Worm (Caenorhabditis elegans): Measurements from ENCODE around the gene ZK250.13.
"Not testable (repeated sequence)": the region's sequence is repeated elsewhere in the genome, so short reads cannot be mapped to it uniquely, and the experiment has no call there.

ZK250.13 gene

DNA sequence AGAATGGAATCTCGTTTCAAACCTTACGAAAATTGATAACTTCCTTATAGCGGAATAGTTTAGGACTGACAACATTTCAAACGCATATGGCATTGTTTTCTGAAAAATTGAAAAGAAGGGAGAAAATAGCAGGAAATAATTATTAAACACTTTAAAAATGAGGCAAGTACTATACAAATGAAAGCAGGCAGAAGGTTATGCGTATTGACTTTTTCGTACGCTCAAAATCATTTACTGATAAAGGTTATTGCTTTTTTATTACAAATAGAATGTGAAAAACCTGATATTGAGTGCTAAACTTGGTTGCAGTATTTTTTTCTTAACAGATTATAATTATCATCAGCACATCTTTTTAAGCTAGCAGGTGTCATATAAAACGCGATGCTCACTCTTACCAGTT, at the start of gene ZK250.13:
ZK250.13 (minus strand) TSS at position 101 of the 400 bp plus-strand sequence.
- peak; percentile 36 for TF ChIP-seq elt-2 (tag; optimal IDR thresholded peaks at IDR 0.05)
- TF ChIP-seq hpl-2 (GFP tag; optimal IDR thresholded peaks at IDR 0.05) = no peak
- TF ChIP-seq nhr-47 (tag; optimal IDR thresholded peaks at IDR 0.05) = no peak

DNA sequence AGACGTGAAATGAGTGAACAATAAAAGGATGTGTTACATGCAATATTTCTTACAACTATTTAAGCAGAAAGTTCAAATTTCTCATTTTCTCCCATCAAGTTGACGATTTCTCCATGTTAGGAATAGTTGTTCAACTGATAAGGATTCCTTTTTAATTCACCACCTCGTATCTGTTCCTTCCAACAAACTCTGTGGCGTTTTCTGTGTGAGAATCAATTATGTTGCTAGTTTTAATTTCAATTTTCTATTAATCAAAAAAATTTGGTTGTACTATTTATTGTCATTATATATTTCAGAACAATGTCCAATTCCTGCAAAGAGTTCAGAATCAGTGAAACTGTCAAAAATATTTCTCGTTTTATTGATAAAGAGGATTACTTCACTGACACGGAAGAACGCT, 49.5 kb upstream of the ZK250.13 start, which contains the start of gene math-44:
math-44 (plus strand) TSS at position 301 of the 400 bp plus-strand sequence.
- TF ChIP-seq efl-1 (optimal IDR thresholded peaks at IDR 0.05) (no peak), efl-1 (GFP tag; optimal IDR thresholded peaks at IDR 0.05 in 1 of 2) (peak in 1 of 2 experiments; percentile 30), aha-1 (tag; optimal IDR thresholded peaks at IDR 0.05) (no peak)

DNA sequence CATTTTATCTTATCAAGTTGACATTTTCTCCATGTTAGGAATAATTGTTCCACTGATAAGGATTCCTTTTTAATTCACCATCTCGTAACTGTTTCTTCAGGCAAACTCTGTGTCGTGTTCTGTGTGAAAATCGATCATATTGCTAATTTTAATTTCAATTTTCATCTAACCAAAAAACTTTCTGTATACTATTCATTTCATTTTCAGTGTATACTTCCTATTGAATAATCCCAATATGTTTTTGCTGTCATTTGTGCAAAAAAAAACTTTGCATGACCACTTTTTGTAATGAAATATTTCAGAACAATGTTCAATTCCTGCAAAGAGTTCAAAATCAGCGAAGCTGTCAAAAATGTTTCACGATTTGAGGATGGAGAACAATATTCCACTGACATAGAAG, 47.4 kb upstream of the ZK250.13 start, which contains the start of gene Y16E11A.4:
Y16E11A.4 (plus strand) TSS at position 301 of the 400 bp plus-strand sequence.
- TF ChIP-seq nhr-71 (tag; optimal IDR thresholded peaks at IDR 0.05) (no peak), pqm-1 (tag; optimal IDR thresholded peaks at IDR 0.05) (no peak), vab-15 (tag; optimal IDR thresholded peaks at IDR 0.05) (no peak), fkh-4 (tag; optimal IDR thresholded peaks at IDR 0.05; ENCODE audit: borderline replicate concordance) (no peak), skn-1 (tag; optimal IDR thresholded peaks at IDR 0.05) (no peak), tlp-1 (tag; optimal IDR thresholded peaks at IDR 0.05) (no peak), mep-1 (tag; optimal IDR thresholded peaks at IDR 0.05) (no peak), nhr-12 (tag; optimal IDR thresholded peaks at IDR 0.05) (no peak), nhr-90 (tag; optimal IDR thresholded peaks at IDR 0.05; ENCODE audit: poor library complexity) (no peak)

DNA sequence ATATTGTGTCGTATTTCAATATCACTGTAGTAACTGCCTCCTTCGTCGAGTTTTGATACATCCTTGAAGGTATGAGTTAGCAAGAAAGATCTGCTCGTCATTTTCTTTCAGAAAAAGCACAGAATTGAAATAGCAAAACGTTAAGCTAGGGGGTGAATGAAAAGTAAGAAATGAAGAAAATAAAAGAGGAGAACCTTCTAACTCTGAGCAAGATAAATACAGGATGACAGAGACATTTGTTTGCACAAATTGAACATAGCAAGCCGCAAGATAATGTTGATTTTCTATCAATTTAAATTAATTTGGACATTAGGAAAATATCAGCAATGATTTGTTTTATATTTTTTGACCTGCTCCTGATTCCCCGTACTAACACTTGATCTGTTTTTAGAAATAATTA, 16.0 kb upstream of the ZK250.13 start, which contains the start of gene math-49:
math-49 (minus strand) TSS at position 101 of the 400 bp plus-strand sequence.
- TF ChIP-seq mab-9 (GFP tag; IDR thresholded peaks at IDR 0.05); hlh-4 (tag; optimal IDR thresholded peaks at IDR 0.05); ceh-82 (tag; optimal IDR thresholded peaks at IDR 0.05): not testable (repeated sequence)

DNA sequence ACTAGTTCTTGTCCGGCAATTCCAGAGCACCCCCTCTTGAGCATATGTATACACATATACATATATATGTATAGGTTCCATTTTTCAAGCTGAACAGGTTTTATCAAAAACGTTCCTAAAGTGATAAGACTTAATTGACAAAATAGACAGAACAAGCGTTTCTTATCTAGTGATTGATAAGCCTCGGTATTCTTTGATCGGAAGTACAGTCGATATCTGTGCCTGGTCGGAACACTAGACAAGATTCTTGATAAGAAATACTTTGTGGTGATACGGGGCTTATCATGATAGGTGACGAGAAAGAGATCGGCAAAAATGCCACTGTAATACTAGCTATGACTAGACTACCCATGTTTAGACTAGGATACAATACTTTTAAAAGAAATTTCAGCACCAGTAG, 9.6 kb upstream of the ZK250.13 start:
- TF ChIP-seq efl-1 (optimal IDR thresholded peaks at IDR 0.05) = no peak
- no peak for TF ChIP-seq efl-1 (GFP tag; optimal IDR thresholded peaks at IDR 0.05 in 1 of 2)
- TF ChIP-seq lin-14 (GFP tag; optimal IDR thresholded peaks at IDR 0.05) = peak; percentile 43
- no peak for TF ChIP-seq sox-4 (tag; optimal IDR thresholded peaks at IDR 0.05)
- TF ChIP-seq nhr-90 (tag; optimal IDR thresholded peaks at IDR 0.05; ENCODE audit: poor library complexity) = no peak
- peak in 1 of 6 experiments; percentile 42 for TF ChIP-seq elt-3 (tag; optimal IDR thresholded peaks at IDR 0.05)
- TF ChIP-seq pqm-1 (tag; optimal IDR thresholded peaks at IDR 0.05) = peak; percentile 56
- peak; percentile 98 for TF ChIP-seq elt-2 (tag; optimal IDR thresholded peaks at IDR 0.05)
- TF ChIP-seq sup-37 (GFP tag; optimal IDR thresholded peaks at IDR 0.05) = no peak
- TF ChIP-seq jun-1 (tag; optimal IDR thresholded peaks at IDR 0.05) = peak; percentile 64
- no peak for TF ChIP-seq ceh-8 (GFP tag; optimal IDR thresholded peaks at IDR 0.05)
- TF ChIP-seq tlp-1 (tag; optimal IDR thresholded peaks at IDR 0.05) = peak; percentile 56
- no peak for TF ChIP-seq xbp-1 (tag; optimal IDR thresholded peaks at IDR 0.05)

DNA sequence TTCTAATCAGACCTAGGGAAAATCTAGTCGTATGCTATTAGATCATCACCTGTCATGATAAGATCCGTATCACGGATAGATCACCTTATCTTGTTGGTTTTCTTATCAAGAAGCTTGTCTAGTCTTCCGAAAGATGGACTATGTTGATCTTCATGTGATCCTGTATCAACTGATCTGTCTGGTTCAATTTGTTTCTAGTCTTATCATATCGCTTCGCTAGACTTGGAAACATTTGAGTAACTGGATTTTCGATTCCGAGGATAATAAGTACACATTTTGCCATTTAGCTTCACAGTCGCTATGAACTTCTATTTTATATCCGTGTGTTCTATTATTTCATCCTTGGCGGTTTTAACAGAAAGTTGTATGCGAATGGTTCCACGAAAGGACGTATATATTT, 8.8 kb upstream of the ZK250.13 start, which contains the start of gene ZK250.2:
ZK250.2 (plus strand) TSS at position 301 of the 400 bp plus-strand sequence.
- TF ChIP-seq F16B12.6 (tag; optimal IDR thresholded peaks at IDR 0.05); alr-1 (tag; optimal IDR thresholded peaks at IDR 0.05; ENCODE audit: borderline replicate concordance); hlh-4 (tag; optimal IDR thresholded peaks at IDR 0.05): not testable (repeated sequence)

DNA sequence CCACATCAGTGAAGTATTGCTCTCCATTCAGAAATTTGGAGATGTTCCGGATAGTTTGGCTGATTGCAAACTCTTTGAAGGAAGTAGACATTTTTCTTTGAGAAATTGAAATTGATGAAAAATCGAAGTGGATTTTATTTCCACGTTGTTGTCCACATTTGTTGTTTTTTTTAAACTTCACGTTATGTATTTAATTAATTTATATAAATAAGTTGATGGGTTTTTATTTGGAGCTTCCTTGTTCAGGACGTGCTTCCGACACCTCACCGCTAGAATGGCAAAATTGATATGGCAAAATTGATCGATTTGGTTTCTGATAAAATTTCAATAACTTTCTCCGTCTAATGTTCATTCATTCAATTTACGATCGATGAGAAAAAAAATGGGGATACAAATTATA, 6.9 kb upstream of the ZK250.13 start, which contains the start of gene math-48:
math-48 (minus strand) TSS at position 101 of the 400 bp plus-strand sequence.
- TF ChIP-seq swsn-7 (tag; optimal IDR thresholded peaks at IDR 0.05) (no peak), snu-23 (GFP tag; optimal IDR thresholded peaks at IDR 0.05) (no peak), nhr-12 (tag; optimal IDR thresholded peaks at IDR 0.05) (no peak), snpc-4 (tag; optimal IDR thresholded peaks at IDR 0.05) (no peak), sox-4 (tag; optimal IDR thresholded peaks at IDR 0.05) (no peak), dpl-1 (GFP tag; optimal IDR thresholded peaks at IDR 0.05) (no peak), blmp-1 (tag; optimal IDR thresholded peaks at IDR 0.05) (no peak), ama-1 (optimal IDR thresholded peaks at IDR 0.05) (no peak), nhr-90 (tag; optimal IDR thresholded peaks at IDR 0.05; ENCODE audit: poor library complexity) (no peak), tbx-2 (tag; optimal IDR thresholded peaks at IDR 0.05) (no peak), hlh-17 (GFP tag; optimal IDR thresholded peaks at IDR 0.05; ENCODE audit: borderline replicate concordance) (no peak), efl-3 (GFP tag; optimal IDR thresholded peaks at IDR 0.05) (no peak), ceh-90 (tag; optimal IDR thresholded peaks at IDR 0.05) (no peak)

All from whole organism, L1 larva.